Worm (Caenorhabditis elegans) whole organism, midembryonic: ENCODE results near the gene srw-34.

Experiments
- T22C8.4 ChIP-seq: fragments of 200-800 bp; sonication (Bioruptor generic); IDR thresholded peaks from 2 replicates; pipeline ENCODE4 v1.3.6; 2022; ENCODE audit warnings: missing genetic modification characterization, missing compliant biosample characterization
- klf-2 ChIP-seq: fragments of 200-800 bp; sonication (Bioruptor generic); conservative IDR thresholded peaks from 2 replicates; pipeline ENCODE4 v1.3.6; 2022; ENCODE audit warnings: missing genetic modification reagents, missing genetic modification characterization, missing compliant biosample characterization
- med-1 ChIP-seq: sonication (generic microtip); optimal IDR thresholded peaks from 2 replicates; lab custom pipeline; 2017; ENCODE audit warnings: missing genetic modification characterization, mild to moderate bottlenecking, missing compliant biosample characterization, antibody characterized with exemption, missing genetic modification reagents; ENCODE audit not compliant: insufficient read depth
- ztf-23 ChIP-seq: fragments of 200-800 bp; sonication (Bioruptor generic); IDR thresholded peaks from 2 replicates; pipeline ENCODE4 v1.3.6; 2022; ENCODE audit warnings: missing genetic modification reagents, missing genetic modification characterization, missing compliant biosample characterization
- ztf-29 ChIP-seq: fragments of 200-800 bp; sonication (Bioruptor generic); IDR thresholded peaks from 2 replicates; pipeline ENCODE4 v1.3.6; 2022; ENCODE audit warnings: missing genetic modification reagents, missing genetic modification characterization, missing compliant biosample characterization

DNA sequence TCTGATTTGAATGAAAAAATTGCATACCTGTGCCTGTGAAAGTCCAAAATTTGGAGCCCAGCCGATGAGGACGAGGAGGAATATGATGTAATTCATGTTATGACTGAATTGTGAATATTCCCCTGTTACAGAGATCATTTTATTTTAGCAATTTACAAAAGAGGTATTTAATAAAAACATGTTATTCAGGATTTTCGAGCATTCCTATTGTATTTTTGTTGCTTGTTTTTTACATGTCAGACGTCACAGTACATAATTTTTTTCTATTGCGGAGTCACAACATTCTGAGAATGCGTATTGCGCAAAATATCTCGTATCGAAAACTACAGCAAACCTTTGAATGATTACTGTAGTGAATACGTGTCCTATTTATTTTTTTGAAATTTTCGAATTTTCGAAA, 19.0 kb downstream of the srw-34 start, which contains the start of gene F36D3.14:
- TF ChIP-seq klf-2 (no peak), T22C8.4 (no peak), med-1 (GFP tag; lab: Kevin White, UChicago) (no peak), ztf-29 (GFP tag; lab: Robert Waterston, UW) (no peak), ztf-23 (GFP tag; lab: Robert Waterston, UW) (no peak)
